Fruit fly (Drosophila melanogaster): Measurements from ENCODE around the gene mura.

The mura gene

DNA sequence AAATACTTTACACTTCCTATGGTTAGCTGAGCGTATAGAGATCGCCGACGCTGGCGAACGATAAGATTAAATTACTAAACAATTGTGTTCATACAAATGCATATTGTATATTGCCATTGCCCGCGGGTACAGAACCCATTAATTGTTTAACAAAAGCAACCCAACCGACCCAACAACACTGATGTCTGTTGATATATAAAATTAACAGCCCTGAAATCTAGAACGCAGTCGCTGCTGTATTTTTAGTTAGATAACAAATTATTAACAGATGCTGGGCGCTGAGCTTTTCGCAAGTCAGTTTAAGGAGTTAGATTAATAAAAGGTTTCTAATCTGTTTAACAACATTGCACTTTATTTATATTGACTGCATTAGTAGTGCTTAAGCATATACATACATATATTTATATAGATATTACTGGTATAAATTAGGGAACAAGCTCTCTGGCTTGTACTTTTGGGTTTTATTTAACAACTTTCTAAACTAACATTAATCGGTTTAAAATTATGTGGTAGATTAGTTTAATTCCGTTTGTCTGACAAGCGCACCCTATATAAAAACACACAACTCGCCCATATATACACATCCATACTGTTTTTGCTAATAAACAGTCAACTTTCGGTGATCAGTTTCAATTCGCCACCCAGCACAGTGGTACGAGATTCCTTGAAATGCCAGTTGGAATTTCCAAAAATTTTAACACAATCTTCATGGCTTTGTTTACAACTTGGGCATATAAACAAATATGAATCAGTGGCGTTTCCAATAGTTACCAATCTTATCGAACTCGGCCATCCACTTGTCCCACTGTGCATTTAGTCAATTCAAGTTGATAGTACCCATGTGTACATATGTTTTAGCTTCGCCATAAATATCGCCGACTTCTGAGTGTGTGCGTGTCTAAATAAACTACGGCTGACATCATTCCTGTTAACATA lies 23.4 kb downstream of the mura start (continued):
- TF ChIP-seq gsb-n (tag; optimal IDR thresholded peaks at IDR 0.05) (peak; percentile 31), scrt (GFP tag; optimal IDR thresholded peaks at IDR 0.05) (peak; percentile 87), mirr (GFP tag; optimal IDR thresholded peaks at IDR 0.05) (peak; percentile 94), wor (GFP tag; IDR thresholded peaks at IDR 0.05) (peak; percentile 48; the same call in 1 of the 2 replicates), ase (GFP tag; IDR thresholded peaks at IDR 0.05) (peak; percentile 85), Dll (GFP tag; IDR thresholded peaks at IDR 0.05; ENCODE audit: partially characterized antibody) (no peak), CG6813 (GFP tag; optimal IDR thresholded peaks at IDR 0.05) (peak; percentile 89), sna (GFP tag; IDR thresholded peaks at IDR 0.05; ENCODE audit: partially characterized antibody) (no peak), bsh (GFP tag; optimal IDR thresholded peaks at IDR 0.05) (peak; percentile 41 to 73), CG18011 (GFP tag; optimal IDR thresholded peaks at IDR 0.05) (peak; percentile 68), CG6654 (GFP tag; optimal IDR thresholded peaks at IDR 0.05) (peak; percentile 74), hb (GFP tag; IDR thresholded peaks at IDR 0.05; ENCODE audit: partially characterized antibody) (no peak), seq (GFP tag; IDR thresholded peaks at IDR 0.05) (peak; percentile 72), Hr39 (optimal IDR thresholded peaks at IDR 0.05) (no peak), CG4617 (GFP tag; optimal IDR thresholded peaks at IDR 0.05; ENCODE audit: borderline replicate concordance) (no peak), B-H2 (GFP tag; optimal IDR thresholded peaks at IDR 0.05) (peak; percentile 53), CG4707 (GFP tag; optimal IDR thresholded peaks at IDR 0.05) (peak; percentile 28), CG8290 (GFP tag; optimal IDR thresholded peaks at IDR 0.05) (no peak), CG8290 (tag; optimal IDR thresholded peaks at IDR 0.05) (peak in 1 of 2 experiments; percentile 94), mld (GFP tag; IDR thresholded peaks at IDR 0.05; ENCODE audit: partially characterized antibody) (no peak), Sox102F (GFP tag; optimal IDR thresholded peaks at IDR 0.05) (peak; percentile 82), tgo (GFP tag; IDR thresholded peaks at IDR 0.05) (peak; percentile 91), grn (GFP tag; optimal IDR thresholded peaks at IDR 0.05) (peak; percentile 70), dati (GFP tag; IDR thresholded peaks at IDR 0.05) (peak; percentile 68), Optix (GFP tag; IDR thresholded peaks at IDR 0.05) (peak; percentile 74), ato (GFP tag; IDR thresholded peaks at IDR 0.05; ENCODE audit: partially characterized antibody) (no peak), CG7987 (GFP tag; optimal IDR thresholded peaks at IDR 0.05) (peak; percentile 92), Drgx (GFP tag; IDR thresholded peaks at IDR 0.05) (peak; percentile 96), CG3281 (GFP tag; optimal IDR thresholded peaks at IDR 0.05) (peak; percentile 96), CG12219 (GFP tag; optimal IDR thresholded peaks at IDR 0.05) (peak; percentile 80), pfk (GFP tag; optimal IDR thresholded peaks at IDR 0.05) (peak; percentile 21), aop (GFP tag; IDR thresholded peaks at IDR 0.05) (0 out of 2 replicates have a peak, but pooled peaks have one; percentile 24), CG8944 (GFP tag; optimal IDR thresholded peaks at IDR 0.05) (peak; percentile 70), Hsf (GFP tag; optimal IDR thresholded peaks at IDR 0.05) (peak; percentile 81), NK7.1 (GFP tag; optimal IDR thresholded peaks at IDR 0.05) (peak; percentile 86), bowl (GFP tag; IDR thresholded peaks at IDR 0.05) (peak; percentile 68; the same call in 1 of the 2 replicates), sim (GFP tag; IDR thresholded peaks at IDR 0.05) (no peak), Fer2 (tag; optimal IDR thresholded peaks at IDR 0.05) (peak; percentile 68), Nf-YC (tag; optimal IDR thresholded peaks at IDR 0.05) (peak; percentile 74), ewg (GFP tag; optimal IDR thresholded peaks at IDR 0.05) (no peak), Ada2b (GFP tag; IDR thresholded peaks at IDR 0.05) (peak; percentile 96), Oli (tag; optimal IDR thresholded peaks at IDR 0.05) (peak; percentile 75), trh (GFP tag; optimal IDR thresholded peaks at IDR 0.05) (peak; percentile 14), gsb (GFP tag; IDR thresholded peaks at IDR 0.05) (peak; percentile 90), CG17385 (GFP tag; optimal IDR thresholded peaks at IDR 0.05) (peak; percentile 77), CG7556 (GFP tag; optimal IDR thresholded peaks at IDR 0.05) (peak; percentile 80), Kr (GFP tag; optimal IDR thresholded peaks at IDR 0.05) (no peak), pita (GFP tag; optimal IDR thresholded peaks at IDR 0.05) (no peak)
